Worm (Caenorhabditis elegans) whole organism, late embryonic: ENCODE data around the gene nhr-97.

Source experiments
- C08G9.2 ChIP-seq: sonication (generic microtip); optimal IDR thresholded peaks from 2 replicates; lab custom pipeline; 2016; ENCODE audit warnings: mild to moderate bottlenecking, missing genetic modification characterization, moderate library complexity, missing compliant biosample characterization
- C38D4.7 ChIP-seq: fragments of 200-800 bp; sonication (Bioruptor generic); optimal IDR thresholded peaks from 2 replicates; lab custom pipeline; 2018; ENCODE audit warnings: mild to moderate bottlenecking, missing genetic modification characterization, moderate library complexity, missing compliant biosample characterization
- T23F11.4 ChIP-seq: fragments of 200-800 bp; sonication (Bioruptor generic); optimal IDR thresholded peaks from 2 replicates; lab custom pipeline; 2018; ENCODE audit warnings: mild to moderate bottlenecking, missing genetic modification characterization, missing compliant biosample characterization
- ahr-1 ChIP-seq: sonication (generic microtip); optimal IDR thresholded peaks from 2 replicates; lab custom pipeline; 2016; ENCODE audit warnings: missing genetic modification characterization, missing compliant biosample characterization
- ceh-34 ChIP-seq: sonication (generic microtip); optimal IDR thresholded peaks from 2 replicates; lab custom pipeline; 2016; ENCODE audit warnings: mild to moderate bottlenecking, missing genetic modification characterization, missing compliant biosample characterization
- ceh-9 ChIP-seq: sonication (generic microtip); optimal IDR thresholded peaks from 2 replicates; lab custom pipeline; 2016; ENCODE audit warnings: mild to moderate bottlenecking, missing genetic modification characterization, inconsistent platforms, missing compliant biosample characterization
- dmd-4 ChIP-seq: sonication (generic microtip); optimal IDR thresholded peaks from 2 replicates; lab custom pipeline; 2016; ENCODE audit warnings: borderline replicate concordance, missing genetic modification characterization, missing compliant biosample characterization
- dve-1 ChIP-seq: sonication (generic microtip); optimal IDR thresholded peaks from 2 replicates; lab custom pipeline; 2017; ENCODE audit warnings: antibody characterized with exemption, mild to moderate bottlenecking, missing genetic modification characterization, missing compliant biosample characterization
- elt-2 ChIP-seq: sonication (generic microtip); optimal IDR thresholded peaks from 2 replicates; lab custom pipeline; 2016; ENCODE audit warnings: missing genetic modification reagents, missing genetic modification characterization, missing compliant biosample characterization
- fkh-10 ChIP-seq: fragments of 150-350 bp; optimal IDR thresholded peaks from 2 replicates; lab custom pipeline; 2014; ENCODE audit warnings: missing biosample characterization, missing genetic modification reagents, missing genetic modification characterization
- hlh-15 ChIP-seq: sonication (generic microtip); optimal IDR thresholded peaks from 2 replicates; lab custom pipeline; 2016; ENCODE audit warnings: missing genetic modification characterization, missing compliant biosample characterization
- lin-11 ChIP-seq: fragments of 200-800 bp; sonication (Bioruptor generic); optimal IDR thresholded peaks from 2 replicates; lab custom pipeline; 2018; ENCODE audit warnings: mild to moderate bottlenecking, missing genetic modification characterization, missing compliant biosample characterization
- nhr-11 ChIP-seq: fragments of 150-350 bp; optimal IDR thresholded peaks from 2 replicates; lab custom pipeline; 2014; ENCODE audit warnings: missing biosample characterization, missing genetic modification characterization
- nhr-232 ChIP-seq: sonication (generic microtip); optimal IDR thresholded peaks from 2 replicates; lab custom pipeline; 2016; ENCODE audit warnings: missing genetic modification characterization, missing compliant biosample characterization
- npax-4 ChIP-seq: sonication (generic microtip); optimal IDR thresholded peaks from 2 replicates; lab custom pipeline; 2016; ENCODE audit warnings: missing genetic modification characterization, missing compliant biosample characterization
- pha-4 ChIP-seq: fragments of 150-350 bp; optimal IDR thresholded peaks from 2 replicates; lab custom pipeline; 2018; ENCODE audit warnings: missing biosample characterization, missing genetic modification reagents, missing genetic modification characterization
- pros-1 ChIP-seq: fragments of 150-350 bp; optimal IDR thresholded peaks from 2 replicates; lab custom pipeline; 2014; ENCODE audit warnings: missing biosample characterization, missing genetic modification reagents, missing genetic modification characterization
- ref-2 ChIP-seq: sonication (generic microtip); optimal IDR thresholded peaks from 2 replicates; lab custom pipeline; 2016; ENCODE audit warnings: missing genetic modification characterization, missing compliant biosample characterization
- sdc-2 ChIP-seq: sonication (generic microtip); optimal IDR thresholded peaks from 2 replicates; lab custom pipeline; 2016; ENCODE audit warnings: missing genotype, missing genetic modification characterization, missing compliant biosample characterization
- sox-2 ChIP-seq: fragments of 200-800 bp; sonication (Bioruptor generic); IDR thresholded peaks from 2 replicates; pipeline ENCODE4 v1.3.6; 2022; ENCODE audit warnings: missing genetic modification reagents, missing genetic modification characterization, missing compliant biosample characterization
- tbx-7 ChIP-seq: sonication (generic microtip); optimal IDR thresholded peaks from 2 replicates; lab custom pipeline; 2016; ENCODE audit warnings: missing genotype, missing genetic modification characterization, missing compliant biosample characterization
- unc-42 ChIP-seq: sonication (generic microtip); optimal IDR thresholded peaks from 2 replicates; lab custom pipeline; 2016; ENCODE audit warnings: missing genotype, missing genetic modification characterization, missing compliant biosample characterization
- unc-55 ChIP-seq: sonication (generic microtip); optimal IDR thresholded peaks from 2 replicates; lab custom pipeline; 2017; ENCODE audit warnings: missing biosample characterization, missing genetic modification reagents, missing genetic modification characterization
- zip-5 ChIP-seq: sonication (generic microtip); optimal IDR thresholded peaks from 2 replicates; lab custom pipeline; 2016; ENCODE audit warnings: missing genetic modification characterization, missing compliant biosample characterization
- ztf-16 ChIP-seq: sonication (generic microtip); optimal IDR thresholded peaks from 2 replicates; lab custom pipeline; 2017; ENCODE audit warnings: missing genetic modification characterization, missing compliant biosample characterization

nhr-97 gene

DNA sequence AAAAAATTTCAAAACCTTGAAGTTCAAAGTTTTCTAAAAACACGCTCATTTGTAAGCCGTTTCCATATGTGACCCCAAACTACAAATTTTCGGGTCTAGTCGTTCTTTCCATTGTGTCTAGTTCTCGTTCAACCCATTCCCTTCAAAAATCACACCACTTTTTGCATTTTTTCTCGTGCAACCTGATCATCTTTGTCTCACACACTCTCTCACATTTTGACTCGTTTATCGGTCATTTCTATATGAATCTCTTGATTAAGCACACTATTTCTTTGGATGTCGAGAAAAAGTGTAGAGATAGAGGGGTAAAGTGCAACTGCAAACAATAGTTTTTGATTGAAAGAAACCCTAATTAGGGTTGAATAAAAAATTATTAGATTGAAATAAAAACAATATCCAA is 46.1 kb downstream of the nhr-97 start:
- TF ChIP-seq tbx-7 (tag; lab: Kevin White, UChicago): no peak
- peak; percentile 6 for TF ChIP-seq unc-42 (tag; lab: Kevin White, UChicago)

DNA sequence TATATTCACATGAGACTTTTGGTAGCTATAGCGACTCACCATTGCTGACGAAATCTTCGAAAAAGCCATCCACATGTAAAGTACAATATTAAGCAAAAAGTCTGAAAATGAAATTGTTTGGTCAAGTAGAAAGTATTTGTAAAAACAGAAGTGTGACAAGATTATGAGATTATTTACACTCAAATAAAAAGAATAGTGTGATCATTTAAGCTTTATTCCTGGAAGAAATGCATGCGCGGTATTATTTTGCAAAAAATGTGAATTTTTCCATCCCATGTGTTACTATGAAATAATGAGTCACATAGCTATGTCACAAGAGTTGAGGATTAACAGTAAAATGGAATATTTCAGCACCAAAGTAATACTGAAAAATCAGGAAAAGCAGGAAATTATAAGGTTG is 53.2 kb downstream of the nhr-97 start, which contains the start of gene dct-15:
Gene dct-15 (minus strand): TSS at position 101 of the 400 bp plus-strand sequence.
- no peak for TF ChIP-seq pros-1 (tag; lab: Kevin White, UChicago)
- TF ChIP-seq hlh-15 (tag; lab: Kevin White, UChicago): no peak
- no peak for TF ChIP-seq ceh-9 (tag; lab: Kevin White, UChicago)
- no peak for TF ChIP-seq sdc-2
- no peak for TF ChIP-seq dmd-4 (tag; lab: Kevin White, UChicago)
- no peak for TF ChIP-seq ref-2 (tag; lab: Kevin White, UChicago)
- no peak for TF ChIP-seq fkh-10 (GFP tag; lab: Kevin White, UChicago)
- TF ChIP-seq lin-11 (tag; lab: Kevin White, UChicago): no peak
- no peak for TF ChIP-seq npax-4 (tag; lab: Kevin White, UChicago)
- no peak for TF ChIP-seq nhr-232
- no peak for TF ChIP-seq ztf-16 (tag; lab: Kevin White, UChicago)
- TF ChIP-seq sox-2: no peak
- no peak for TF ChIP-seq pha-4 (tag; lab: Kevin White, UChicago)
- no peak for TF ChIP-seq ahr-1 (tag; lab: Kevin White, UChicago)

DNA sequence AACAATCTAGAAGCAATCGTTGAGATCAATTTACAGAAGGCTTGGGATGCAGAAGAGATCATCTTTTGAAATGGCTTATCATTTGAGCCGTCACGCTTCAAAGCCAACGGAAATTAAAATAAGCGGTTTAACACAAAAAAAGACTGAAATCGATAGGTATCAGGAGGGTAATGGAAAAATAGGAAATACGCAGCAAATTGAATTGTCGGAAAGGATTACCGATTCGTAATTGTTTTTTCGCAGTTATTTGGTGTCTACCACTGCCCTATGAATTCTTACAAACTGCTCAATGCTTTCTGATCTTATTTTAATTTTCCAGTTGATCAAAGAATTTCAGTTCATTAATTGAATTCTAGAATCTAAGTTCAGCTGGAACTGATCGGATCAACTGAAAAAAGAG is 54.0 kb downstream of the nhr-97 start:
- TF ChIP-seq unc-55 (no peak), T23F11.4 (GFP tag; lab: Kevin White, UChicago) (no peak), dmd-4 (tag; lab: Kevin White, UChicago) (no peak), C08G9.2 (tag; lab: Kevin White, UChicago) (no peak), dve-1 (tag; lab: Kevin White, UChicago) (no peak), C38D4.7 (GFP tag; lab: Kevin White, UChicago) (no peak), elt-2 (tag; lab: Kevin White, UChicago) (no peak), nhr-11 (no peak), ceh-34 (tag; lab: Kevin White, UChicago) (no peak), zip-5 (tag; lab: Kevin White, UChicago) (no peak)
